Worm (Caenorhabditis elegans) whole organism, late embryonic: ENCODE measurements around the gene mdt-4.

Experiments used
- C38D4.7 ChIP-seq: fragments of 200-800 bp; sonication (Bioruptor generic); optimal IDR thresholded peaks from 2 replicates; lab custom pipeline; 2018; ENCODE audit warnings: mild to moderate bottlenecking, missing genetic modification characterization, moderate library complexity, missing compliant biosample characterization
- F13H6.1 ChIP-seq: sonication (generic microtip); optimal IDR thresholded peaks from 2 replicates; lab custom pipeline; 2016; ENCODE audit warnings: missing genetic modification characterization, missing compliant biosample characterization
- ceh-24 ChIP-seq: sonication (generic microtip); optimal IDR thresholded peaks from 2 replicates; lab custom pipeline; 2016; ENCODE audit warnings: mild to moderate bottlenecking, missing genetic modification characterization, missing compliant biosample characterization
- ceh-9 ChIP-seq: sonication (generic microtip); optimal IDR thresholded peaks from 2 replicates; lab custom pipeline; 2016; ENCODE audit warnings: mild to moderate bottlenecking, missing genetic modification characterization, inconsistent platforms, missing compliant biosample characterization
- che-1 ChIP-seq: sonication (generic microtip); optimal IDR thresholded peaks from 2 replicates; lab custom pipeline; 2016; ENCODE audit warnings: mild to moderate bottlenecking, missing genetic modification characterization, missing compliant biosample characterization
- ets-4 ChIP-seq: sonication (generic microtip); optimal IDR thresholded peaks from 2 replicates; lab custom pipeline; 2016; ENCODE audit warnings: missing genetic modification characterization, missing compliant biosample characterization
- fkh-10 ChIP-seq: fragments of 150-350 bp; optimal IDR thresholded peaks from 2 replicates; lab custom pipeline; 2014; ENCODE audit warnings: missing biosample characterization, missing genetic modification reagents, missing genetic modification characterization
- hlh-13 ChIP-seq: fragments of 200-800 bp; sonication (Bioruptor generic); optimal IDR thresholded peaks from 2 replicates; lab custom pipeline; 2018; ENCODE audit warnings: mild to moderate bottlenecking, missing genetic modification characterization, missing compliant biosample characterization
- pag-3 ChIP-seq: sonication (generic microtip); optimal IDR thresholded peaks from 2 replicates; lab custom pipeline; 2016; ENCODE audit warnings: missing compliant biosample characterization, missing genetic modification characterization, borderline replicate concordance
- pha-2 ChIP-seq: sonication (generic microtip); optimal IDR thresholded peaks from 2 replicates; lab custom pipeline; 2017; ENCODE audit warnings: mild to moderate bottlenecking, missing genetic modification characterization, missing compliant biosample characterization
- ref-2 ChIP-seq: sonication (generic microtip); optimal IDR thresholded peaks from 2 replicates; lab custom pipeline; 2016; ENCODE audit warnings: missing genetic modification characterization, missing compliant biosample characterization
- syd-9 ChIP-seq: sonication (generic microtip); optimal IDR thresholded peaks from 2 replicates; lab custom pipeline; 2016; ENCODE audit warnings: mild to moderate bottlenecking, missing genetic modification characterization, moderate library complexity, missing compliant biosample characterization
- ttx-3 ChIP-seq: sonication (generic microtip); optimal IDR thresholded peaks from 2 replicates; lab custom pipeline; 2016; ENCODE audit warnings: missing genetic modification reagents, missing genetic modification characterization, missing compliant biosample characterization
- unc-3 ChIP-seq, 2 experiments: fragments of 200-800 bp in 1 of 2; sonication (Bioruptor generic) in 1 of 2; sonication (generic microtip) in 1 of 2; conservative IDR thresholded peaks in 1 of 2; optimal IDR thresholded peaks in 1 of 2; 2 replicates each; pipeline versions ENCODE4 v1.3.6 to Lab custom; 2016 to 2022; ENCODE audit warnings: missing compliant biosample characterization in 2 of 2, missing genetic modification characterization in 2 of 2, missing genetic modification reagents in 1 of 2

DNA sequence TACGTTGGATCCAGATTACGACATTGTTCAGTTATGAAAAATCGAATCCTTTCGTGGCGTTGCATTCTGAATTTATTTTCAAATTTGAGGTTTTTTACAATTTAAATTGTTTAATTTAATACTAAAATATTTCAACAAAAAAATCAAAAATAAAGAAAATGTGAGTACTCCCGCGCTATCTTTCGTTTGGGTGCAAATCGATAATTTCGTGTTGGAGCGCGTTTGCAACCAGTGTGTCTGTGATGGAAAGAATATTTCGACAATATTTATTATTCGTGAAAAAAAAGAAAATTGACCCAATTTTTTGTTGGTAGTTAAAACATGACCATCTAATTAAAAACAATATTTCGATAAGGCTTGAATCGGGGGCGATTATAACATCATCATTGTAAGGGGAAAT lies 41.7 kb downstream of the mdt-4 start, which contains the start of gene R05F9.9:
- TF ChIP-seq ttx-3 (tag; lab: Kevin White, UChicago) (no peak), unc-3 (GFP tag; conservative IDR thresholded peaks at IDR 0.05; lab: Robert Waterston, UW) (no peak), unc-3 (tag; optimal IDR thresholded peaks at IDR 0.05; lab: Kevin White, UChicago) (no peak), pha-2 (tag; lab: Kevin White, UChicago) (no peak), syd-9 (tag; lab: Kevin White, UChicago) (no peak), C38D4.7 (GFP tag; lab: Kevin White, UChicago) (no peak), ref-2 (tag; lab: Kevin White, UChicago) (no peak), F13H6.1 (tag; lab: Kevin White, UChicago) (no peak), ceh-24 (no peak), ceh-9 (tag; lab: Kevin White, UChicago) (no peak), pag-3 (tag; lab: Kevin White, UChicago) (no peak), che-1 (no peak), fkh-10 (GFP tag; lab: Kevin White, UChicago) (no peak), hlh-13 (no peak), ets-4 (tag; lab: Kevin White, UChicago) (no peak)
